Worm (Caenorhabditis elegans) whole organism, mixed stage, embryonic: Measurements from ENCODE around the gene F57B1.6.

Experiments
- M03D4.4 ChIP-seq: sonication (generic microtip); optimal IDR thresholded peaks from 2 replicates; lab custom pipeline; 2017; ENCODE audit warnings: mild to moderate bottlenecking, missing genetic modification characterization, missing compliant biosample characterization
- bed-3 ChIP-seq: fragments of 200-800 bp; sonication (Bioruptor generic); optimal IDR thresholded peaks from 3 replicates; lab custom pipeline; 2018; ENCODE audit warnings: mild to moderate bottlenecking, missing genetic modification characterization, moderate library complexity, missing compliant biosample characterization
- blmp-1 ChIP-seq: fragments of 150-350 bp; optimal IDR thresholded peaks from 2 replicates; lab custom pipeline; 2014; ENCODE audit warnings: missing biosample characterization, missing genetic modification characterization
- ceh-39 ChIP-seq: fragments of 150-350 bp; optimal IDR thresholded peaks from 2 replicates; lab custom pipeline; 2014; ENCODE audit warnings: missing biosample characterization, missing genetic modification characterization
- ceh-43 ChIP-seq: fragments of 200-800 bp; sonication (Bioruptor generic); optimal IDR thresholded peaks from 2 replicates; lab custom pipeline; 2018; ENCODE audit warnings: mild to moderate bottlenecking, missing genetic modification characterization, moderate library complexity, missing compliant biosample characterization
- ceh-83 ChIP-seq: fragments of 200-800 bp; sonication (Bioruptor generic); optimal IDR thresholded peaks from 2 replicates; lab custom pipeline; 2018; ENCODE audit warnings: mild to moderate bottlenecking, missing genetic modification characterization, missing compliant biosample characterization
- ces-1 ChIP-seq: fragments of 150-350 bp; optimal IDR thresholded peaks from 2 replicates; lab custom pipeline; 2014; ENCODE audit warnings: missing biosample characterization, missing genetic modification reagents, missing genetic modification characterization
- cnd-1 ChIP-seq: fragments of 200-800 bp; sonication (Bioruptor generic); optimal IDR thresholded peaks from 2 replicates; lab custom pipeline; 2018; ENCODE audit warnings: mild to moderate bottlenecking, missing genetic modification characterization, missing compliant biosample characterization
- drap-1 ChIP-seq: fragments of 200-800 bp; sonication (Bioruptor generic); optimal IDR thresholded peaks from 3 replicates; lab custom pipeline; 2018; ENCODE audit warnings: mild to moderate bottlenecking, missing genetic modification characterization, missing compliant biosample characterization
- elt-1 ChIP-seq: sonication (generic microtip); optimal IDR thresholded peaks from 2 replicates; lab custom pipeline; 2017; ENCODE audit warnings: missing genetic modification characterization, mild to moderate bottlenecking, missing compliant biosample characterization, antibody characterized with exemption, moderate library complexity, borderline replicate concordance; ENCODE audit not compliant: insufficient read depth
- elt-3 ChIP-seq: fragments of 150-350 bp; optimal IDR thresholded peaks from 2 replicates; lab custom pipeline; 2014; ENCODE audit warnings: missing biosample characterization, missing genetic modification characterization
- flh-1 ChIP-seq: fragments of 200-800 bp; sonication (Bioruptor generic); optimal IDR thresholded peaks from 2 replicates; lab custom pipeline; 2018; ENCODE audit warnings: mild to moderate bottlenecking, missing genetic modification characterization, moderate library complexity, missing compliant biosample characterization
- ham-2 ChIP-seq: fragments of 200-800 bp; sonication (Bioruptor generic); optimal IDR thresholded peaks from 2 replicates; lab custom pipeline; 2018; ENCODE audit warnings: mild to moderate bottlenecking, missing genetic modification characterization, missing compliant biosample characterization
- hlh-1 ChIP-seq: fragments of 150-350 bp; optimal IDR thresholded peaks from 2 replicates; lab custom pipeline; 2014; ENCODE audit warnings: missing biosample characterization, missing genetic modification reagents, missing genetic modification characterization
- lin-13 ChIP-seq: fragments of 150-350 bp; optimal IDR thresholded peaks from 2 replicates; lab custom pipeline; 2014; ENCODE audit warnings: missing biosample characterization, missing genetic modification characterization
- lin-32 ChIP-seq: fragments of 200-800 bp; sonication (Bioruptor generic); optimal IDR thresholded peaks from 2 replicates; lab custom pipeline; 2018; ENCODE audit warnings: mild to moderate bottlenecking, missing genetic modification characterization, missing compliant biosample characterization
- lsy-2 ChIP-seq: fragments of 150-350 bp; optimal IDR thresholded peaks from 2 replicates; lab custom pipeline; 2014; ENCODE audit warnings: missing biosample characterization, missing genetic modification characterization
- mab-5 ChIP-seq: fragments of 150-350 bp; optimal IDR thresholded peaks from 2 replicates; lab custom pipeline; 2014; ENCODE audit warnings: missing biosample characterization, missing genetic modification characterization
- mep-1 ChIP-seq: fragments of 150-350 bp; optimal IDR thresholded peaks from 2 replicates; lab custom pipeline; 2017; ENCODE audit warnings: missing biosample characterization, missing genetic modification reagents, missing genetic modification characterization, inconsistent platforms
- mls-2 ChIP-seq: sonication (generic microtip); optimal IDR thresholded peaks from 2 replicates; lab custom pipeline; 2016; ENCODE audit warnings: mild to moderate bottlenecking, missing genetic modification characterization, moderate library complexity, missing compliant biosample characterization
- nhr-12 ChIP-seq: fragments of 150-350 bp; optimal IDR thresholded peaks from 2 replicates; lab custom pipeline; 2014; ENCODE audit warnings: missing biosample characterization, missing genetic modification characterization
- nhr-2 ChIP-seq: fragments of 150-350 bp; optimal IDR thresholded peaks from 2 replicates; lab custom pipeline; 2014; ENCODE audit warnings: missing biosample characterization, missing genetic modification characterization
- nhr-28 ChIP-seq: fragments of 150-350 bp; optimal IDR thresholded peaks from 2 replicates; lab custom pipeline; 2014; ENCODE audit warnings: missing biosample characterization, missing genetic modification characterization
- nhr-76 ChIP-seq: sonication (generic microtip); optimal IDR thresholded peaks from 2 replicates; lab custom pipeline; 2017; ENCODE audit warnings: missing biosample characterization, missing genetic modification characterization
- pha-4 ChIP-seq: fragments of 150-350 bp; optimal IDR thresholded peaks from 2 replicates; lab custom pipeline; 2018; ENCODE audit warnings: missing biosample characterization, missing genetic modification reagents, missing genetic modification characterization
- sem-2 ChIP-seq: fragments of 200-800 bp; sonication (Bioruptor generic); optimal IDR thresholded peaks from 2 replicates; lab custom pipeline; 2018; ENCODE audit warnings: mild to moderate bottlenecking, missing genetic modification characterization, missing compliant biosample characterization
- snpc-4 ChIP-seq: fragments of 150-350 bp; optimal IDR thresholded peaks from 2 replicates; lab custom pipeline; 2014; ENCODE audit warnings: missing biosample characterization, missing genetic modification characterization
- tbx-8 ChIP-seq: fragments of 200-800 bp; sonication (Bioruptor generic); optimal IDR thresholded peaks from 2 replicates; lab custom pipeline; 2018; ENCODE audit warnings: mild to moderate bottlenecking, missing genetic modification characterization, moderate library complexity, missing compliant biosample characterization
- unc-120 ChIP-seq: sonication (generic microtip); optimal IDR thresholded peaks from 2 replicates; lab custom pipeline; 2017; ENCODE audit warnings: missing genetic modification characterization, missing compliant biosample characterization; ENCODE audit not compliant: poor library complexity, severe bottlenecking
- unc-39 ChIP-seq: fragments of 150-350 bp; optimal IDR thresholded peaks from 2 replicates; lab custom pipeline; 2014; ENCODE audit warnings: missing biosample characterization, missing genetic modification characterization
- unc-62 ChIP-seq: fragments of 150-350 bp; optimal IDR thresholded peaks from 2 replicates; lab custom pipeline; 2014; ENCODE audit warnings: missing biosample characterization, missing genetic modification reagents, missing genetic modification characterization
- zip-8 ChIP-seq: fragments of 150-350 bp; optimal IDR thresholded peaks from 2 replicates; lab custom pipeline; 2014; ENCODE audit warnings: missing biosample characterization, missing genetic modification characterization
- ztf-11 ChIP-seq: fragments of 150-350 bp; optimal IDR thresholded peaks from 2 replicates; lab custom pipeline; 2014; ENCODE audit warnings: missing biosample characterization, missing genetic modification characterization

F57B1.6 gene

DNA sequence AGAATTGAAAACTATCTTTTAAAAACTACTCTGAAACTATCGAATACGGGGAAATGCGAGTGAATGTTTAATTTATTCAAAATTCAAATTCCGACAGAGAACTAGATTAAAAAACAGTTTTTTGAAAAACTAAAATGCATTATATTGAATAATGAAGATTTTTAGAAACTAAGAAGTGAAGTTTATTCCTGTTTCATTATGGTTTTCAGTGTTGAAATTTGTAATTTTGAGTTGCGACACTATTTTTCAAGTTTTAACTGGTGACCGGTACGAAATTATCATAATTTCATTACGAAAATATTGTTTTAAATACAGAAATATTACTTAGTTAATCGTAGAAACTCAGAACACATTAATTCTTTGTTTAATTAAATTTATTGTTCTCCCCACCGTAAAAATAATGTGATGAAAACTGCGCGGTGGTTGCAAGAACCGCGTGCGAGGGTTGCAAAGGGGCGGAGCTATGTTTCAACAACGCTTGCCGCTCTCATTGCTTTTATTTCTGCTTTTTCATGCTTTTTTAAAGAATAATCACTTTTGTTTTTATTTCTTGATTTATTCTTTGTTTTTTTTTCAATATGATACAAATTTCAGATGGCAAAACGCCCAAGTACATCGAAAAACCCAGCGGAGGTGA lies 33.2 kb upstream of the F57B1.6 start, which contains the start of gene him-17 (continued):
- TF ChIP-seq lin-13: peak; percentile 47
- TF ChIP-seq mep-1: peak; percentile 72
- TF ChIP-seq mls-2 (tag; lab: Kevin White, UChicago): peak; percentile 85
- TF ChIP-seq blmp-1 (tag; lab: Kevin White, UChicago): no peak
- no peak for TF ChIP-seq tbx-8 (GFP tag; lab: Kevin White, UChicago)
- peak; percentile 27 for TF ChIP-seq ztf-11 (tag; lab: Kevin White, UChicago)
- peak; percentile 49 for TF ChIP-seq sem-2 (GFP tag; lab: Kevin White, UChicago)
- peak; percentile 39 for TF ChIP-seq ham-2 (GFP tag; lab: Kevin White, UChicago)
- TF ChIP-seq cnd-1: peak; percentile 44

ce11 chrV:13176814-13177213 lies 32.6 kb upstream of the F57B1.6 start:
- TF ChIP-seq unc-39 (tag; lab: Kevin White, UChicago) (no peak), zip-8 (tag; lab: Kevin White, UChicago) (no peak), ztf-11 (tag; lab: Kevin White, UChicago) (no peak), elt-1 (tag; lab: Kevin White, UChicago) (no peak), lin-32 (GFP tag; lab: Kevin White, UChicago) (no peak), snpc-4 (no peak), pha-4 (tag; lab: Kevin White, UChicago) (no peak), bed-3 (GFP tag; lab: Kevin White, UChicago) (no peak), nhr-28 (tag; lab: Kevin White, UChicago) (no peak), ceh-39 (no peak), nhr-2 (tag; lab: Kevin White, UChicago) (no peak), lin-13 (no peak), mls-2 (tag; lab: Kevin White, UChicago) (no peak), ceh-43 (GFP tag; lab: Kevin White, UChicago) (no peak)
- TF ChIP-seq, all 35 proteins: peak for 0

- TF ChIP-seq tbx-8 (GFP tag; lab: Kevin White, UChicago): no peak
- TF ChIP-seq ceh-39: no peak
- TF ChIP-seq elt-3 (tag; lab: Kevin White, UChicago): no peak
- TF ChIP-seq ces-1: no peak
- no peak for TF ChIP-seq unc-62 (GFP tag; lab: Kevin White, UChicago)
Measured at ce11 chrV:13179986-13180591, 29.4 kb upstream of the F57B1.6 start, which contains the start of gene cni-1. Gene cni-1, plus strand, starts transcription at chrV:13180330.

ce11 chrV:13181450-13181849 lies 28.0 kb upstream of the F57B1.6 start:
- TF ChIP-seq flh-1 (GFP tag; lab: Kevin White, UChicago) (no peak), unc-39 (tag; lab: Kevin White, UChicago) (no peak), ham-2 (GFP tag; lab: Kevin White, UChicago) (no peak)

ce11 chrV:13184137-13184536 lies 25.3 kb upstream of the F57B1.6 start, which contains the start of gene T09E8.4:
Gene T09E8.4, minus strand, starts transcription at chrV:13184237.
- no peak for TF ChIP-seq ceh-83
- no peak for TF ChIP-seq blmp-1 (tag; lab: Kevin White, UChicago)

ce11 chrV:13185384-13185783 lies 24.1 kb upstream of the F57B1.6 start, which contains the start of gene sri-6:
Gene sri-6, plus strand, starts transcription at chrV:13185684.
- no peak for TF ChIP-seq flh-1 (GFP tag; lab: Kevin White, UChicago)
- no peak for TF ChIP-seq elt-3 (tag; lab: Kevin White, UChicago)
- no peak for TF ChIP-seq drap-1
- no peak for TF ChIP-seq hlh-1 (tag; lab: Kevin White, UChicago)
- no peak for TF ChIP-seq lsy-2 (tag; lab: Kevin White, UChicago)
- no peak for TF ChIP-seq blmp-1 (tag; lab: Kevin White, UChicago)
- no peak for TF ChIP-seq unc-120 (tag; lab: Kevin White, UChicago)
- TF ChIP-seq mab-5 (tag; lab: Kevin White, UChicago): no peak
- no peak for TF ChIP-seq nhr-76 (tag; lab: Kevin White, UChicago)
- no peak for TF ChIP-seq zip-8 (tag; lab: Kevin White, UChicago)
- TF ChIP-seq mep-1: no peak
- no peak for TF ChIP-seq ceh-39
- no peak for TF ChIP-seq nhr-12 (tag; lab: Kevin White, UChicago)
- TF ChIP-seq lin-32 (GFP tag; lab: Kevin White, UChicago): no peak
- TF ChIP-seq ham-2 (GFP tag; lab: Kevin White, UChicago): no peak
- no peak for TF ChIP-seq M03D4.4 (tag; lab: Kevin White, UChicago)
- no peak for TF ChIP-seq ces-1
- no peak for TF ChIP-seq ceh-43 (GFP tag; lab: Kevin White, UChicago)
- no peak for TF ChIP-seq snpc-4
- no peak for TF ChIP-seq tbx-8 (GFP tag; lab: Kevin White, UChicago)
